Worm (Caenorhabditis elegans): Measurements from ENCODE around the gene F23D12.4.

F23D12.4 gene

DNA sequence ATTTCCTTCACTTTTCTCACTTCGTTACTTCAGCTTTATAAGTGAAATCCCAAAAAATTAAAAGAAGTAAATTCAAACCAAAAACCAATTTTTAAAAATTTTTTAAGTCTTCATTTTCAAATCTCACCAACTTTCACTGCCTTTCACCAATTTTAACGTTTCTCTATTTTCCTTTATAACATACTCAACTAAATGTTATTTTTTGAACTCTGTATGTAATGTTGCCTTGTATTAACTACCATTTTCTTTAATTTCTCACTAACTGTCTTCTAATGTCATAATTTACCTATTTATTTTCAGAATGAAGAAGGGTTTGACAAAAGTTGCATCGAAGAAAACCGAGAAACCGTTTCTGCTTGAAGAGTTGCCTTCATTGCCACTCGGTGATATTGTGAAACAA, at the start of gene F23D12.4:
TSS of gene F23D12.4 (plus strand) at position 301 of the 400 bp plus-strand sequence.
- no peak for TF ChIP-seq lin-13 (GFP tag; optimal IDR thresholded peaks at IDR 0.05)
- TF ChIP-seq lin-15B (tag; optimal IDR thresholded peaks at IDR 0.05), result no peak
- no peak for TF ChIP-seq ceh-82 (tag; optimal IDR thresholded peaks at IDR 0.05)
- TF ChIP-seq madf-9 (GFP tag; conservative IDR thresholded peaks at IDR 0.05), result no peak
- TF ChIP-seq daf-8 (GFP tag; IDR thresholded peaks at IDR 0.05), result no peak

DNA sequence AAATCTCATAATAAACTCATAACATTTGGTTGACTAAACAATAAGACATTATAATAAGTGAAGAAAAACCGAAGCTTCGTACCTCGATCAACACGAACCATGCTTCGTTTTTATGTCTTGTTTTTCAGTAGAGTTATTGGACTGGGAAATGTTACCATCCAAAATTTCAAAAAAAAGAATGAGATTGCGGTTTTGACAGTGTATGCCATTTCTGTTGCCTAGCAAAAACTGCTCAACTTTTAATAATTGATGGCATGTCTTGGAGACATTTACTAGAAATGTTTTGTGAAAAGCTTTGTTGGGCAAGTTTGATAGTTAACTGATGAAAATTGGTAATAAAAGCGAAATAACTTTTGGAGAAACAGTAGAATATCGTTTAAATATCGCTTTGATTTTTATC, 49.5 kb upstream of the F23D12.4 start, which contains the start of gene Y60A9.1:
TSS of gene Y60A9.1 (minus strand) at position 101 of the 400 bp plus-strand sequence.
- TF ChIP-seq unc-39 (tag; optimal IDR thresholded peaks at IDR 0.05) (no peak), Y5F2A.4 (GFP tag; optimal IDR thresholded peaks at IDR 0.05) (no peak)

DNA sequence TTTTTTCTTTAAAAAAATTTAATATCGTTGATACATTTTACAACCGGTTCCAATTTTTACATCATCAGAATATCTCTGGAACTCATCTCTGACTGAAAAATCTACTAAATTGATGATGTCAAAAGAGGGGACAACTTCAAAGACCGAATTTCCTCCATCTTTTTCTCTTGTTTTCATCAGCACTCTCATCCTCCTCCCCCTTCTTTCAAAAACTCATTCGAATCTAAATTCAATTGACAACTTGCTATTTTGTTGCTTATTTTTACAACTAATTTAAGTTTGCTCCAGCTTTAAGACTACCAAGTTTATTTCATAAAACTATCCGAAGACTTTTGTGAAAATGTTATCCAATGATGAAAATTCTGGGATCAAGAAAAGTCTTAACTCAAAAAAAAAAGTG, 45.8 kb upstream of the F23D12.4 start:
- TF ChIP-seq skn-1 (tag; optimal IDR thresholded peaks at IDR 0.05) (no peak), unc-62 (GFP tag; optimal IDR thresholded peaks at IDR 0.05 in 1 of 2) (peak in 1 of 2 experiments; percentile 84), unc-62 (tag; optimal IDR thresholded peaks at IDR 0.05) (no peak)

DNA sequence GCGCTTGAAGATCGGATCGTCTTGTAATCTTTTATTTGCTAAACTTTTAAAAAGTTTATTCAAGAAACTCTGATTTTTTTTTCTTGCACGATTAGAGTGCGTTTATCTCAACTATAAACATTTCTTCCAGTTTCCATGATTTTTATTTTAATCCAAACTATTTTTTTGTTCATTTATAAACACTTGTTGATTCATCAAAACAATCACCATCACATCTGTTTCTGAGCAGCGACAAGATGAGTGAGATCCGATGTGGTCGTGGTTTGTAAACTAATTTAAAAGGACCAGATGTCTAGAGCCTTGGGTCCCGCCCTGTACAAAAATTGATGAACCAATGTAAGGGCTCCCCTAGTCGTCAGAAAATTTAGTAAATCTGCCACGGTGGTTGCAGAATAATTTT, 43.6 kb upstream of the F23D12.4 start:
- TF ChIP-seq spr-1 (tag; optimal IDR thresholded peaks at IDR 0.05) (no peak), aha-1 (tag) (peak; percentile 95)

DNA sequence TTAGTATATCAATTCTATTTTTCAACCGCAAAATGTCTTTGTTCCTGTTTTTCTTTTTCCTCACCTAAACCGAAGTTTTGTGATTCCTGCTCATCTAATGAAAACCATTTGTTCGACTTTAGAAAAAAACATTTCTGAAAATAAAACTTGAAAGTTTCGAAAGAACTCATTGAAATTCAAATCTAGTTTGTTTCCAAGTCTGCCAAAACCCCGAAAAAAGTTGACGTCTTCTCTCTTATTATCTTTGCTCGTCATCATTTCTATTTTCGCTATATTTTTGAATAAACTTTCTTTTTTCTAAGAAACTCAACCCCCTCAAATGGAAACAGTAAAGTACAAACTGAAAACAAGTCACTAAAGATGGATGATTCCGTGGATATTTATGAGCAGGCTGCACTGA, 39.0 kb upstream of the F23D12.4 start, which contains the start of gene frpr-17:
TSS of gene frpr-17 (plus strand) at position 301 of the 400 bp plus-strand sequence.
- TF ChIP-seq nhr-11 (tag; optimal IDR thresholded peaks at IDR 0.05) (no peak), mes-2 (tag; optimal IDR thresholded peaks at IDR 0.05; ENCODE audit: poor library complexity, severe bottlenecking) (no peak), ces-1 (GFP tag; optimal IDR thresholded peaks at IDR 0.05) (no peak), spr-3 (GFP tag; optimal IDR thresholded peaks at IDR 0.05) (no peak), R02D3.7 (tag; optimal IDR thresholded peaks at IDR 0.05) (no peak), ceh-28 (tag; optimal IDR thresholded peaks at IDR 0.05) (no peak), lin-15B (tag; optimal IDR thresholded peaks at IDR 0.05) (no peak)

DNA sequence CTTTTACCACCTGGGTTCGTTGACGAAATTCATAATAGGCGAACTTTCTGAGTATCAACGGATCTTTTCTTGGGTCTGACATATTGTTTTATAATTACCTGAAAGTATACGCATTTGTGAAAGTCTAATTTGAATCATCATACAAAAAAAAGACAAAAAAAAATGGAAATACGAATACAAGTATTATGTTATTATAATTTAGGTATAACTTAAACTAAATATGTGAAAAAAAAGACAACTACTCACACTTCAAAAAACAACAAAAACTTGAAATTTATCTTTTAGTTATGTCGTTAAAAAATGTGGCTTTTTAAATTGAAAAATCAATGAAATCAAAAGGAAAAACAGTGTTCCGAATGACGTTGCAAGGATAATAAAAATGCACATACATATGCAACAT, 32.0 kb upstream of the F23D12.4 start, which contains the start of gene fbxa-179:
TSS of gene fbxa-179 (minus strand) at position 101 of the 400 bp plus-strand sequence.
- no peak for TF ChIP-seq zfp-3 (GFP tag; conservative IDR thresholded peaks at IDR 0.05)
- no peak for TF ChIP-seq Y105C5A.15 (GFP tag; IDR thresholded peaks at IDR 0.05)
- TF ChIP-seq unc-62 (GFP tag; optimal IDR thresholded peaks at IDR 0.05 in 1 of 2), result no peak
- TF ChIP-seq unc-62 (tag; optimal IDR thresholded peaks at IDR 0.05), result no peak
- TF ChIP-seq ceh-28 (tag; optimal IDR thresholded peaks at IDR 0.05), result no peak
- TF ChIP-seq ces-1 (GFP tag; optimal IDR thresholded peaks at IDR 0.05), result no peak
- no peak for TF ChIP-seq mep-1 (tag; optimal IDR thresholded peaks at IDR 0.05)
- TF ChIP-seq ceh-82 (tag; optimal IDR thresholded peaks at IDR 0.05), result no peak
- no peak for TF ChIP-seq T26A8.4 (GFP tag; IDR thresholded peaks at IDR 0.05)
- no peak for TF ChIP-seq zfp-2 (tag; optimal IDR thresholded peaks at IDR 0.05)
- no peak for TF ChIP-seq unc-130 (GFP tag; optimal IDR thresholded peaks at IDR 0.05)
- no peak for TF ChIP-seq nhr-41 (GFP tag; IDR thresholded peaks at IDR 0.05)
- no peak for TF ChIP-seq nhr-42 (GFP tag; IDR thresholded peaks at IDR 0.05)
- no peak for TF ChIP-seq duxl-1 (tag; optimal IDR thresholded peaks at IDR 0.05; ENCODE audit: poor library complexity)
- no peak for TF ChIP-seq nhr-28 (tag; optimal IDR thresholded peaks at IDR 0.05)
- no peak for TF ChIP-seq lin-15B (tag; optimal IDR thresholded peaks at IDR 0.05)
- no peak for TF ChIP-seq saeg-2 (GFP tag; IDR thresholded peaks at IDR 0.05)
- no peak for TF ChIP-seq cey-2 (tag; optimal IDR thresholded peaks at IDR 0.05; ENCODE audit: borderline replicate concordance, insufficient read depth)
- no peak for TF ChIP-seq nhr-25 (tag; optimal IDR thresholded peaks at IDR 0.05; ENCODE audit: borderline replicate concordance, insufficient read depth)

Data from whole organism, L4 larva.